Worm (Caenorhabditis elegans) whole organism, midembryonic: ENCODE results near the gene ZK637.12.

ENCODE experiments used
- T22C8.4 ChIP-seq: fragments of 200-800 bp; sonication (Bioruptor generic); IDR thresholded peaks from 2 replicates; pipeline ENCODE4 v1.3.6; 2022; ENCODE audit warnings: missing genetic modification characterization, missing compliant biosample characterization
- klf-2 ChIP-seq: fragments of 200-800 bp; sonication (Bioruptor generic); conservative IDR thresholded peaks from 2 replicates; pipeline ENCODE4 v1.3.6; 2022; ENCODE audit warnings: missing genetic modification reagents, missing genetic modification characterization, missing compliant biosample characterization
- tab-1 ChIP-seq: fragments of 200-800 bp; sonication (Bioruptor generic); IDR thresholded peaks from 2 replicates; pipeline ENCODE4 v1.3.6; 2022; ENCODE audit warnings: missing genetic modification characterization, missing compliant biosample characterization

ce11 chrIII:8889931-8890330, 34.1 kb upstream of the ZK637.12 start, which contains the start of gene lnkn-1:
- TF ChIP-seq T22C8.4 (no peak), klf-2 (GFP tag; lab: Robert Waterston, UW) (no peak), tab-1 (GFP tag; lab: Robert Waterston, UW) (no peak)
